Fruit fly (Drosophila melanogaster): Measurements from ENCODE around the gene CG4598.

CG4598 gene

DNA sequence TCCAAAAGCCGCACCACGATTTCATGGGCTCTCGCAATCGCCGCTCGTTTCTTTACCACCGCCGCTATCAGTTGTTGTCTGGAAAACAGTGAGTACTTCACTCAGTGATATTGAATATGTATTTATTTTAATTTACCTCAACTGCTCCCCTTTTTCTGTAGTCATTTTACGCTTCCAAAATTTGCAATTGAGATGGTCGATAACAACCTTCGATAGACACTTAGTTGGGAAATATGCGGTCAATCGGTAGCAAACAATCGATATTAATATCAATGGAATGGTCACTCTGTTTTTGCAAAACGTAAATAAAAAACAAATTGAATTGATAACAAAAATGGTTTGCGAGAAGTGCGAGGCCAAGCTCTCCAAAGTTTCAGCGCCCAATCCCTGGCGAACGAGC is 27.8 kb upstream of the CG4598 start, which contains the start of the genes CG34183 and CG4537 (continued):
- TF ChIP-seq CG9817 (tag; optimal IDR thresholded peaks at IDR 0.05): no peak
- no peak for TF ChIP-seq CG5953 (GFP tag; IDR thresholded peaks at IDR 0.05)
- no peak for TF ChIP-seq Hmr (GFP tag; optimal IDR thresholded peaks at IDR 0.05)
- peak; percentile 72 for TF ChIP-seq CG9797 (GFP tag; optimal IDR thresholded peaks at IDR 0.05)
- TF ChIP-seq Nf-YC (tag; optimal IDR thresholded peaks at IDR 0.05): no peak
- TF ChIP-seq CG10267 (tag; optimal IDR thresholded peaks at IDR 0.05): peak; percentile 25
- TF ChIP-seq luna (GFP tag; optimal IDR thresholded peaks at IDR 0.05): no peak
- TF ChIP-seq Atf6 (GFP tag; IDR thresholded peaks at IDR 0.05): no peak
- TF ChIP-seq CG43689 (GFP tag; IDR thresholded peaks at IDR 0.05): no peak
- no peak for TF ChIP-seq CG10274 (GFP tag; optimal IDR thresholded peaks at IDR 0.05)
- TF ChIP-seq tll (GFP tag; optimal IDR thresholded peaks at IDR 0.05): no peak
- TF ChIP-seq MESR4 (GFP tag; optimal IDR thresholded peaks at IDR 0.05): peak; percentile 74
- peak; percentile 0 for TF ChIP-seq CG17186 (GFP tag; optimal IDR thresholded peaks at IDR 0.05)
- peak; percentile 73 for TF ChIP-seq ato (GFP tag; IDR thresholded peaks at IDR 0.05; ENCODE audit: partially characterized antibody)
- no peak for TF ChIP-seq Atf-2 (GFP tag; optimal IDR thresholded peaks at IDR 0.05)
- peak; percentile 57 for TF ChIP-seq CHES-1-like (GFP tag; optimal IDR thresholded peaks at IDR 0.05)
- TF ChIP-seq CG15601 (tag; optimal IDR thresholded peaks at IDR 0.05): no peak
- TF ChIP-seq Ets65A (GFP tag): no peak
- TF ChIP-seq odd (GFP tag; optimal IDR thresholded peaks at IDR 0.05): no peak
- no peak for TF ChIP-seq Hr78 (GFP tag; optimal IDR thresholded peaks at IDR 0.05)
- no peak; the same call in 2 of the 3 replicates for TF ChIP-seq CG34422 (GFP tag; IDR thresholded peaks at IDR 0.05)
- TF ChIP-seq MTF-1 (GFP tag; optimal IDR thresholded peaks at IDR 0.05; ENCODE audit: borderline replicate concordance): no peak
- TF ChIP-seq Six4 (GFP tag; optimal IDR thresholded peaks at IDR 0.05): no peak
- TF ChIP-seq zfh1 (GFP tag; IDR thresholded peaks at IDR 0.05): no peak
- no peak for TF ChIP-seq zf30C (GFP tag; optimal IDR thresholded peaks at IDR 0.05)
- peak; percentile 81 for TF ChIP-seq tna (GFP tag; IDR thresholded peaks at IDR 0.05; ENCODE audit: partially characterized antibody)
- TF ChIP-seq CG7786 (GFP tag; optimal IDR thresholded peaks at IDR 0.05): no peak
- TF ChIP-seq gfzf (GFP tag; optimal IDR thresholded peaks at IDR 0.05): peak; percentile 51
- TF ChIP-seq abd-A (tag; optimal IDR thresholded peaks at IDR 0.05): no peak
- no peak for TF ChIP-seq Sox100B (GFP tag; optimal IDR thresholded peaks at IDR 0.05)
- no peak for TF ChIP-seq CG7839 (tag; optimal IDR thresholded peaks at IDR 0.05)
- TF ChIP-seq so (GFP tag; IDR thresholded peaks at IDR 0.05): no peak
- TF ChIP-seq CG18011 (GFP tag; optimal IDR thresholded peaks at IDR 0.05): no peak
- TF ChIP-seq CG2199 (GFP tag; IDR thresholded peaks at IDR 0.05): no peak
- TF ChIP-seq ham (GFP tag; IDR thresholded peaks at IDR 0.05): no peak
- TF ChIP-seq hbn (GFP tag; IDR thresholded peaks at IDR 0.05; ENCODE audit: partially characterized antibody): peak; percentile 91
- no peak for TF ChIP-seq CG18599 (GFP tag; optimal IDR thresholded peaks at IDR 0.05)
- TF ChIP-seq fd96Cb (tag; optimal IDR thresholded peaks at IDR 0.05): no peak
- no peak for TF ChIP-seq CG12071 (GFP tag; optimal IDR thresholded peaks at IDR 0.05)
- no peak for TF ChIP-seq Mad (GFP tag; optimal IDR thresholded peaks at IDR 0.05)
- no peak for TF ChIP-seq grau (tag; optimal IDR thresholded peaks at IDR 0.05)
- no peak for TF ChIP-seq CG10462 (GFP tag; optimal IDR thresholded peaks at IDR 0.05)
- TF ChIP-seq CG13624 (GFP tag; optimal IDR thresholded peaks at IDR 0.05): peak; percentile 40
- peak; percentile 68 for TF ChIP-seq E2f2 (GFP tag; IDR thresholded peaks at IDR 0.05)
- no peak for TF ChIP-seq CG2889 (GFP tag; IDR thresholded peaks at IDR 0.05)
- no peak for TF ChIP-seq CG12769 (tag; optimal IDR thresholded peaks at IDR 0.05)
- TF ChIP-seq Sry-δ (GFP tag; optimal IDR thresholded peaks at IDR 0.05): peak; percentile 91
- TF ChIP-seq E2f1 (GFP tag; IDR thresholded peaks at IDR 0.05): no peak
- TF ChIP-seq CG15479 (GFP tag; optimal IDR thresholded peaks at IDR 0.05): no peak
- TF ChIP-seq Chrac-16 (GFP tag; optimal IDR thresholded peaks at IDR 0.05): no peak
- no peak for TF ChIP-seq crol (GFP tag; IDR thresholded peaks at IDR 0.05)

Measured in whole organism, embryonic.